Fruit fly (Drosophila melanogaster) whole organism, prepupa: ENCODE measurements around the gene tko.

Source experiments
- Blimp-1 ChIP-seq: fragments of 200-800 bp; sonication (Bioruptor generic); optimal IDR thresholded peaks from 3 replicates; lab custom pipeline; 2017; ENCODE audit warnings: missing biosample characterization, missing genetic modification characterization, mild to moderate bottlenecking, moderate library complexity, missing genetic modification reagents
- CG10631 ChIP-seq: fragments of 200-800 bp; sonication (Bioruptor generic); optimal IDR thresholded peaks from 2 replicates; lab custom pipeline; 2016; ENCODE audit warnings: missing biosample characterization, missing genetic modification characterization
- CG11294 ChIP-seq: fragments of 200-800 bp; sonication (Bioruptor generic); IDR thresholded peaks from 2 replicates; pipeline ENCODE4 v1.3.6; 2022; ENCODE audit warnings: missing biosample characterization, missing genetic modification characterization
- CG11902 ChIP-seq: fragments of 200-800 bp; sonication (Bioruptor generic); optimal IDR thresholded peaks from 3 replicates; lab custom pipeline; 2016; ENCODE audit warnings: missing biosample characterization, missing genetic modification characterization
- CG15336 ChIP-seq: fragments of 200-800 bp; sonication (Bioruptor generic); IDR thresholded peaks from 2 replicates; pipeline ENCODE4 v1.3.6; 2022; ENCODE audit warnings: missing biosample characterization, missing genetic modification characterization
- CG3032 ChIP-seq: fragments of 200-800 bp; optimal IDR thresholded peaks from 2 replicates; lab custom pipeline; 2019; ENCODE audit warnings: missing biosample characterization, mild to moderate bottlenecking, missing genetic modification characterization, moderate library complexity
- CG31627 ChIP-seq: fragments of 200-800 bp; sonication (Bioruptor generic); optimal IDR thresholded peaks from 3 replicates; lab custom pipeline; 2016; ENCODE audit warnings: missing biosample characterization, missing genetic modification characterization
- CG34406 ChIP-seq: fragments of 200-800 bp; sonication (Bioruptor generic); optimal IDR thresholded peaks from 3 replicates; lab custom pipeline; 2016; ENCODE audit warnings: missing biosample characterization, missing genetic modification characterization
- CG4318 ChIP-seq: fragments of 200-800 bp; sonication (Bioruptor generic); optimal IDR thresholded peaks from 3 replicates; lab custom pipeline; 2017; ENCODE audit warnings: missing biosample characterization, mild to moderate bottlenecking, missing genetic modification characterization
- CG6163 ChIP-seq: fragments of 200-800 bp; sonication (Bioruptor generic); IDR thresholded peaks from 3 replicates; pipeline ENCODE4 v1.3.6; 2022; ENCODE audit warnings: missing biosample characterization, missing genetic modification characterization
- CG6276 ChIP-seq: fragments of 200-800 bp; sonication (Bioruptor generic); optimal IDR thresholded peaks from 2 replicates; lab custom pipeline; 2017; ENCODE audit warnings: missing biosample characterization, mild to moderate bottlenecking, missing genetic modification characterization
- CG6854 ChIP-seq: fragments of 200-800 bp; sonication (Bioruptor generic); optimal IDR thresholded peaks from 2 replicates; lab custom pipeline; 2017; ENCODE audit warnings: missing biosample characterization, mild to moderate bottlenecking, missing genetic modification characterization
- CG7368 ChIP-seq: fragments of 200-800 bp; sonication (Bioruptor generic); optimal IDR thresholded peaks from 3 replicates; lab custom pipeline; 2016; ENCODE audit warnings: missing biosample characterization, missing genetic modification characterization
- CG8119 ChIP-seq: fragments of 200-800 bp; sonication (Bioruptor generic); IDR thresholded peaks from 3 replicates; pipeline ENCODE4 v1.3.6; 2022; ENCODE audit warnings: missing biosample characterization, missing genetic modification characterization
- CG8319 ChIP-seq: fragments of 200-800 bp; sonication (Bioruptor generic); optimal IDR thresholded peaks from 3 replicates; lab custom pipeline; 2016; ENCODE audit warnings: missing biosample characterization, missing genetic modification characterization
- CG8632 ChIP-seq: fragments of 200-800 bp; sonication (Bioruptor generic); optimal IDR thresholded peaks from 3 replicates; lab custom pipeline; 2016; ENCODE audit warnings: missing biosample characterization, missing genetic modification characterization
- CG9139 ChIP-seq: fragments of 200-800 bp; sonication (Bioruptor generic); optimal IDR thresholded peaks from 3 replicates; lab custom pipeline; 2017; ENCODE audit warnings: missing biosample characterization, mild to moderate bottlenecking, missing genetic modification characterization
- Eip75B ChIP-seq: fragments of 200-800 bp; sonication (Bioruptor generic); optimal IDR thresholded peaks from 3 replicates; lab custom pipeline; 2016; ENCODE audit warnings: missing biosample characterization, missing genetic modification characterization
- Eip78C ChIP-seq: fragments of 200-800 bp; sonication (Bioruptor generic); peaks from one replicate; lab custom pipeline; 2016; ENCODE audit warnings: missing biosample characterization, missing genetic modification characterization
- Ets21C ChIP-seq: fragments of 200-800 bp; sonication (Bioruptor generic); optimal IDR thresholded peaks from 3 replicates; lab custom pipeline; 2016; ENCODE audit warnings: missing biosample characterization, missing genetic modification characterization
- Ets96B ChIP-seq: fragments of 200-800 bp; optimal IDR thresholded peaks from 2 replicates; lab custom pipeline; 2019; ENCODE audit warnings: missing biosample characterization, mild to moderate bottlenecking, missing genetic modification characterization, moderate library complexity
- Gug ChIP-seq: fragments of 200-800 bp; sonication (Bioruptor generic); IDR thresholded peaks from 2 replicates; pipeline ENCODE4 v1.3.6; 2022; ENCODE audit warnings: missing biosample characterization, missing genetic modification characterization
- Hr38 ChIP-seq: sonication (Bioruptor generic); optimal IDR thresholded peaks from 2 replicates; lab custom pipeline; 2016; ENCODE audit warnings: missing biosample characterization, missing genetic modification characterization
- Hr39 ChIP-seq: fragments of 200-800 bp; sonication (Bioruptor generic); optimal IDR thresholded peaks from 2 replicates; lab custom pipeline; 2016; ENCODE audit warnings: missing biosample characterization, missing genetic modification characterization
- Hr4 ChIP-seq: fragments of 200-800 bp; sonication (Bioruptor generic); optimal IDR thresholded peaks from 3 replicates; lab custom pipeline; 2016; ENCODE audit warnings: missing biosample characterization, missing genetic modification characterization
- Lpt ChIP-seq: fragments of 200-800 bp; sonication (Bioruptor generic); optimal IDR thresholded peaks from 3 replicates; lab custom pipeline; 2016; ENCODE audit warnings: missing biosample characterization, missing genetic modification characterization
- OdsH ChIP-seq: fragments of 200-800 bp; sonication (Bioruptor generic); optimal IDR thresholded peaks from 3 replicates; lab custom pipeline; 2016; ENCODE audit warnings: missing biosample characterization, missing genetic modification characterization
- Smox ChIP-seq: fragments of 200-800 bp; sonication (Bioruptor generic); optimal IDR thresholded peaks from 3 replicates; lab custom pipeline; 2016; ENCODE audit warnings: missing biosample characterization, missing genetic modification characterization
- Sox102F ChIP-seq: fragments of 200-800 bp; sonication (Bioruptor generic); optimal IDR thresholded peaks from 2 replicates; lab custom pipeline; 2016; ENCODE audit warnings: missing biosample characterization, mild to moderate bottlenecking, missing genetic modification characterization
- Sox14 ChIP-seq: fragments of 200-800 bp; sonication (Bioruptor generic); optimal IDR thresholded peaks from 3 replicates; lab custom pipeline; 2016; ENCODE audit warnings: missing biosample characterization, missing genetic modification characterization
- Sox15 ChIP-seq: fragments of 200-800 bp; sonication (Bioruptor generic); optimal IDR thresholded peaks from 3 replicates; lab custom pipeline; 2016; ENCODE audit warnings: missing biosample characterization, missing genetic modification characterization
- cyc ChIP-seq: fragments of 200-800 bp; sonication (Bioruptor generic); optimal IDR thresholded peaks from 3 replicates; lab custom pipeline; 2016; ENCODE audit warnings: missing biosample characterization, missing genetic modification characterization
- dsx ChIP-seq: fragments of 200-800 bp; optimal IDR thresholded peaks from 3 replicates; lab custom pipeline; 2019; ENCODE audit warnings: missing biosample characterization, mild to moderate bottlenecking, missing genetic modification characterization, moderate library complexity; ENCODE audit not compliant: poor library complexity, severe bottlenecking
- fd59A ChIP-seq: fragments of 200-800 bp; sonication (Bioruptor generic); optimal IDR thresholded peaks from 2 replicates; lab custom pipeline; 2017; ENCODE audit warnings: missing biosample characterization, mild to moderate bottlenecking, missing genetic modification characterization, missing genetic modification reagents
- fd85E ChIP-seq: fragments of 200-800 bp; sonication (Bioruptor generic); optimal IDR thresholded peaks from 3 replicates; lab custom pipeline; 2016; ENCODE audit warnings: missing biosample characterization, missing genetic modification characterization
- fkh ChIP-seq: fragments of 200-800 bp; sonication (Bioruptor generic); optimal IDR thresholded peaks from 3 replicates; lab custom pipeline; 2017; ENCODE audit warnings: missing biosample characterization, mild to moderate bottlenecking, missing genetic modification characterization, moderate library complexity
- lz ChIP-seq: fragments of 200-800 bp; sonication (Bioruptor generic); optimal IDR thresholded peaks from 3 replicates; lab custom pipeline; 2016; ENCODE audit warnings: missing biosample characterization, missing genetic modification characterization
- net ChIP-seq: fragments of 200-800 bp; sonication (Bioruptor generic); optimal IDR thresholded peaks from 3 replicates; lab custom pipeline; 2016; ENCODE audit warnings: missing biosample characterization, missing genetic modification characterization
- pdm3 ChIP-seq: fragments of 200-800 bp; sonication (Bioruptor generic); optimal IDR thresholded peaks from 3 replicates; lab custom pipeline; 2016; ENCODE audit warnings: missing biosample characterization, missing genetic modification characterization
- salr ChIP-seq, 2 experiments: fragments of 200-800 bp; sonication (Bioruptor generic); optimal IDR thresholded peaks; 3 replicates each; lab custom pipeline; 2016 to 2018; ENCODE audit warnings: missing biosample characterization in 2 of 2, missing genetic modification characterization in 2 of 2, mild to moderate bottlenecking in 1 of 2
- spab ChIP-seq: fragments of 200-800 bp; sonication (Bioruptor generic); optimal IDR thresholded peaks from 2 replicates; lab custom pipeline; 2017; ENCODE audit warnings: missing biosample characterization, mild to moderate bottlenecking, missing genetic modification characterization, missing genetic modification reagents
- ss ChIP-seq, 2 experiments: fragments of 200-800 bp; sonication (Bioruptor generic); optimal IDR thresholded peaks; 2 replicates in 1 of 2; 3 replicates in 1 of 2; lab custom pipeline; 2017 to 2018; ENCODE audit warnings: mild to moderate bottlenecking in 2 of 2, missing biosample characterization in 2 of 2, missing genetic modification characterization in 2 of 2, moderate library complexity in 1 of 2
- topi ChIP-seq: fragments of 200-800 bp; sonication (Bioruptor generic); optimal IDR thresholded peaks from 3 replicates; lab custom pipeline; 2016; ENCODE audit warnings: missing biosample characterization, missing genetic modification characterization

tko gene

dm6 chrX:2396204-2396882, 47.4 kb downstream of the tko start (continued):
- TF ChIP-seq CG8632 (GFP tag; lab: Kevin White, UChicago), result peak; percentile 24
- TF ChIP-seq CG11294 (GFP tag; lab: Robert Waterston, UW), result no peak
- TF ChIP-seq Ets96B, result peak; percentile 38
- no peak for TF ChIP-seq Sox15
- peak; percentile 48 for TF ChIP-seq topi (GFP tag; lab: Kevin White, UChicago)
- TF ChIP-seq cyc, result peak; percentile 16
- TF ChIP-seq Sox102F (GFP tag; lab: Kevin White, UChicago), result peak; percentile 29
- no peak for TF ChIP-seq CG4318
- TF ChIP-seq CG8119 (GFP tag; lab: Robert Waterston, UW), result peak; percentile 66; the same call in 1 of the 3 replicates
- peak; percentile 28 to 70 for TF ChIP-seq ss (GFP tag; optimal IDR thresholded peaks at IDR 0.05; lab: Kevin White, UChicago)
- TF ChIP-seq dsx (GFP tag; lab: Kevin White, UChicago), result peak; percentile 21
- no peak for TF ChIP-seq fkh (GFP tag; lab: Kevin White, UChicago)
- peak; percentile 35 for TF ChIP-seq net (GFP tag; lab: Kevin White, UChicago)
- TF ChIP-seq Eip78C (GFP tag; lab: Kevin White, UChicago), result peak; percentile 82
- peak; percentile 22 for TF ChIP-seq Ets21C (GFP tag; lab: Kevin White, UChicago)
- TF ChIP-seq Blimp-1, result no peak
- TF ChIP-seq CG9139 (GFP tag; lab: Kevin White, UChicago), result no peak
- no peak for TF ChIP-seq CG8319 (GFP tag; lab: Kevin White, UChicago)
- TF ChIP-seq fd59A (GFP tag; lab: Kevin White, UChicago), result peak; percentile 43
- no peak for TF ChIP-seq CG7368 (GFP tag; lab: Kevin White, UChicago)
- no peak for TF ChIP-seq CG6854 (GFP tag; lab: Kevin White, UChicago)
- no peak for TF ChIP-seq fd85E (GFP tag; lab: Kevin White, UChicago)
- peak; percentile 61 for TF ChIP-seq OdsH (GFP tag; lab: Kevin White, UChicago)
- TF ChIP-seq spab (GFP tag; lab: Kevin White, UChicago), result peak; percentile 20
- 0 out of 3 replicates have a peak, but pooled peaks have one; percentile 25 for TF ChIP-seq CG6163
- TF ChIP-seq pdm3 (GFP tag; lab: Kevin White, UChicago), result peak; percentile 40
- TF ChIP-seq Hr39, result peak; percentile 29
- peak; percentile 8 for TF ChIP-seq Lpt (GFP tag; lab: Kevin White, UChicago)
- peak; percentile 52 for TF ChIP-seq Hr4 (GFP tag; lab: Kevin White, UChicago)
- TF ChIP-seq CG31627 (GFP tag; lab: Kevin White, UChicago), result peak; percentile 34
- no peak for TF ChIP-seq Gug (GFP tag; lab: Robert Waterston, UW)
- TF ChIP-seq CG6276 (GFP tag; lab: Kevin White, UChicago), result peak; percentile 10
- peak; percentile 44 for TF ChIP-seq CG10631
- TF ChIP-seq salr (GFP tag; optimal IDR thresholded peaks at IDR 0.05; lab: Kevin White, UChicago), result peak in 1 of 2 experiments; percentile 15
- TF ChIP-seq Smox, result peak; percentile 50
- peak; percentile 43 for TF ChIP-seq CG34406 (GFP tag; lab: Kevin White, UChicago)
- peak; percentile 45 for TF ChIP-seq Eip75B (GFP tag; lab: Kevin White, UChicago)
- TF ChIP-seq lz (GFP tag; lab: Kevin White, UChicago), result peak; percentile 47
- peak; percentile 50 for TF ChIP-seq CG3032 (tag; lab: Kevin White, UChicago)
- TF ChIP-seq Hr38 (GFP tag; lab: Kevin White, UChicago), result no peak
- peak; percentile 50; the same call in 1 of the 2 replicates for TF ChIP-seq CG15336 (GFP tag; lab: Robert Waterston, UW)

dm6 chrX:2394516-2394915, 49.3 kb downstream of the tko start:
- TF ChIP-seq salr (GFP tag; optimal IDR thresholded peaks at IDR 0.05; lab: Kevin White, UChicago) (no peak), Lpt (GFP tag; lab: Kevin White, UChicago) (no peak), Ets21C (GFP tag; lab: Kevin White, UChicago) (no peak), lz (GFP tag; lab: Kevin White, UChicago) (no peak), Sox14 (GFP tag; lab: Kevin White, UChicago) (no peak), Blimp-1 (no peak), Smox (no peak), ss (GFP tag; optimal IDR thresholded peaks at IDR 0.05; lab: Kevin White, UChicago) (no peak), CG11902 (GFP tag; lab: Kevin White, UChicago) (no peak)
